Fruit fly (Drosophila melanogaster) whole organism, adult: ENCODE results near the gene CG42833.
A peak's percentile ranks its signal among the peaks of the same experiment; 100 is the strongest.

Experiments used
- CG11617 ChIP-seq: fragments of 200-800 bp; sonication (Bioruptor generic); optimal IDR thresholded peaks from 2 replicates; lab custom pipeline; 2017; ENCODE audit warnings: mild to moderate bottlenecking, missing biosample characterization, missing genetic modification reagents, missing genetic modification characterization
- CG12768 ChIP-seq: fragments of 200-800 bp; sonication (Bioruptor generic); optimal IDR thresholded peaks from 2 replicates; lab custom pipeline; 2017; ENCODE audit warnings: missing biosample characterization, missing genetic modification characterization, mild to moderate bottlenecking, moderate library complexity, missing genetic modification reagents
- CG14711 ChIP-seq: fragments of 200-800 bp; sonication (Bioruptor generic); optimal IDR thresholded peaks from 2 replicates; lab custom pipeline; 2018; ENCODE audit warnings: missing biosample characterization, mild to moderate bottlenecking, missing genetic modification characterization, moderate library complexity
- CG1620 ChIP-seq: fragments of 200-800 bp; sonication (Bioruptor generic); optimal IDR thresholded peaks from 2 replicates; lab custom pipeline; 2016; ENCODE audit warnings: missing biosample characterization, missing genetic modification characterization
- CG33017 ChIP-seq: fragments of 200-800 bp; sonication (Bioruptor generic); optimal IDR thresholded peaks from 2 replicates; lab custom pipeline; 2018; ENCODE audit warnings: missing biosample characterization, mild to moderate bottlenecking, missing genetic modification characterization, moderate library complexity
- CG5204 ChIP-seq: fragments of 200-800 bp; sonication (Bioruptor generic); optimal IDR thresholded peaks from 2 replicates; lab custom pipeline; 2016; ENCODE audit warnings: missing biosample characterization, missing genetic modification characterization
- CG7045 ChIP-seq: fragments of 200-800 bp; sonication (Bioruptor generic); optimal IDR thresholded peaks from 2 replicates; lab custom pipeline; 2017; ENCODE audit warnings: missing biosample characterization, mild to moderate bottlenecking, missing genetic modification characterization
- CG7101 ChIP-seq: fragments of 200-800 bp; sonication (Bioruptor generic); optimal IDR thresholded peaks from 2 replicates; lab custom pipeline; 2018; ENCODE audit warnings: missing biosample characterization, mild to moderate bottlenecking, missing genetic modification characterization, moderate library complexity
- Clk ChIP-seq: fragments of 200-800 bp; sonication (Bioruptor generic); optimal IDR thresholded peaks from 2 replicates; lab custom pipeline; 2017; ENCODE audit warnings: missing biosample characterization, missing genetic modification characterization
- Crg-1 ChIP-seq: fragments of 200-800 bp; sonication (Bioruptor generic); optimal IDR thresholded peaks from 2 replicates; lab custom pipeline; 2016; ENCODE audit warnings: missing biosample characterization, missing genetic modification characterization
- Hr96 ChIP-seq: fragments of 200-800 bp; sonication (Bioruptor generic); optimal IDR thresholded peaks from 2 replicates; lab custom pipeline; 2016; ENCODE audit warnings: missing biosample characterization, missing genetic modification characterization
- Mnt ChIP-seq: fragments of 200-800 bp; sonication (Bioruptor generic); optimal IDR thresholded peaks from 2 replicates; lab custom pipeline; 2016; ENCODE audit warnings: missing biosample characterization, mild to moderate bottlenecking, missing genetic modification characterization
- bab1 ChIP-seq: fragments of 200-800 bp; sonication (Bioruptor generic); optimal IDR thresholded peaks from 3 replicates; lab custom pipeline; 2019; ENCODE audit warnings: missing biosample characterization, mild to moderate bottlenecking, missing genetic modification characterization, moderate library complexity
- cic ChIP-seq: fragments of 200-800 bp; sonication (Bioruptor generic); optimal IDR thresholded peaks from 2 replicates; lab custom pipeline; 2017; ENCODE audit warnings: missing biosample characterization, mild to moderate bottlenecking, missing genetic modification characterization, moderate library complexity
- cnc ChIP-seq, 2 experiments: fragments of >200 bp; optimal IDR thresholded peaks; 2 replicates each; lab custom pipeline; 2017
- kay ChIP-seq: fragments of 200-800 bp; sonication (Bioruptor generic); peaks from one replicate; lab custom pipeline; 2016; ENCODE audit warnings: missing biosample characterization, missing genetic modification characterization, borderline replicate concordance
- ovo ChIP-seq: fragments of 200-800 bp; sonication (Bioruptor generic); optimal IDR thresholded peaks from 2 replicates; lab custom pipeline; 2016; ENCODE audit warnings: missing biosample characterization, missing genetic modification characterization
- pad ChIP-seq: fragments of 200-800 bp; sonication (Bioruptor generic); optimal IDR thresholded peaks from 3 replicates; lab custom pipeline; 2017; ENCODE audit warnings: missing biosample characterization, missing genetic modification characterization, mild to moderate bottlenecking, moderate library complexity, missing genetic modification reagents
- tj ChIP-seq: fragments of 200-800 bp; sonication (Bioruptor generic); optimal IDR thresholded peaks from 3 replicates; lab custom pipeline; 2017; ENCODE audit warnings: missing biosample characterization, mild to moderate bottlenecking, missing genetic modification characterization, moderate library complexity
- toe ChIP-seq: fragments of 200-800 bp; sonication (Bioruptor generic); optimal IDR thresholded peaks from 2 replicates; lab custom pipeline; 2016; ENCODE audit warnings: missing biosample characterization, missing genetic modification characterization

Gene CG42833

dm6 chr3L:20185886-20186285 is 14.0 kb upstream of the CG42833 start:
- TF ChIP-seq cic (GFP tag; lab: Kevin White, UChicago) (peak; percentile 98), ovo (GFP tag; lab: Kevin White, UChicago) (no peak), kay (peak; percentile 97)

- TF ChIP-seq kay, result no peak
- no peak for TF ChIP-seq CG5204
- peak; percentile 16 for TF ChIP-seq pad
- TF ChIP-seq Clk (GFP tag; lab: Kevin White, UChicago), result no peak
- no peak for TF ChIP-seq CG11617 (GFP tag; lab: Kevin White, UChicago)
- no peak for TF ChIP-seq Hr96 (GFP tag; lab: Kevin White, UChicago)
- TF ChIP-seq CG12768, result no peak
- TF ChIP-seq Crg-1, result peak; percentile 28
- TF ChIP-seq ovo (GFP tag; lab: Kevin White, UChicago), result peak; percentile 0
- TF ChIP-seq cic (GFP tag; lab: Kevin White, UChicago), result peak; percentile 96
- no peak for TF ChIP-seq CG1620 (GFP tag; lab: Kevin White, UChicago)
- TF ChIP-seq cnc (optimal IDR thresholded peaks at IDR 0.05; lab: Kevin White, UChicago), result no peak
- TF ChIP-seq tj (GFP tag; lab: Kevin White, UChicago), result peak; percentile 53
- TF ChIP-seq CG7101 (tag; lab: Kevin White, UChicago), result no peak
- no peak for TF ChIP-seq CG33017 (tag; lab: Kevin White, UChicago)
- TF ChIP-seq Mnt (GFP tag; lab: Kevin White, UChicago), result no peak
Measured at dm6 chr3L:20186294-20187020, 13.4 kb upstream of the CG42833 start.

dm6 chr3L:20187885-20188570 is 11.9 kb upstream of the CG42833 start, which contains the start of gene Ssk:
Ssk (plus strand) TSS chr3L:20188522.
- TF ChIP-seq CG33017 (tag; lab: Kevin White, UChicago) (peak; percentile 37), CG14711 (tag; lab: Kevin White, UChicago) (no peak), bab1 (GFP tag; lab: Kevin White, UChicago) (no peak), Clk (GFP tag; lab: Kevin White, UChicago) (no peak), CG1620 (GFP tag; lab: Kevin White, UChicago) (no peak), CG12768 (peak; percentile 32), kay (peak; percentile 97), cnc (optimal IDR thresholded peaks at IDR 0.05; lab: Kevin White, UChicago) (no peak), ovo (GFP tag; lab: Kevin White, UChicago) (peak; percentile 66), CG11617 (GFP tag; lab: Kevin White, UChicago) (peak; percentile 29), CG7101 (tag; lab: Kevin White, UChicago) (no peak), Crg-1 (no peak), tj (GFP tag; lab: Kevin White, UChicago) (peak; percentile 37), CG7045 (GFP tag; lab: Kevin White, UChicago) (no peak), Mnt (GFP tag; lab: Kevin White, UChicago) (no peak), pad (no peak), toe (GFP tag; lab: Kevin White, UChicago) (peak; percentile 60), cic (GFP tag; lab: Kevin White, UChicago) (peak; percentile 91), Hr96 (GFP tag; lab: Kevin White, UChicago) (peak; percentile 33), CG5204 (no peak)

dm6 chr3L:20191848-20192247 is 8.0 kb upstream of the CG42833 start:
- no peak for TF ChIP-seq CG1620 (GFP tag; lab: Kevin White, UChicago)
- TF ChIP-seq Clk (GFP tag; lab: Kevin White, UChicago), result no peak
- TF ChIP-seq tj (GFP tag; lab: Kevin White, UChicago), result no peak
- peak; percentile 40 for TF ChIP-seq kay
- TF ChIP-seq cnc (optimal IDR thresholded peaks at IDR 0.05; lab: Kevin White, UChicago), result no peak
- TF ChIP-seq CG11617 (GFP tag; lab: Kevin White, UChicago), result no peak
- no peak for TF ChIP-seq toe (GFP tag; lab: Kevin White, UChicago)

- TF ChIP-seq CG7101 (tag; lab: Kevin White, UChicago), result peak; percentile 1
- peak; percentile 55 for TF ChIP-seq CG5204
- TF ChIP-seq CG11617 (GFP tag; lab: Kevin White, UChicago), result peak; percentile 18
- TF ChIP-seq cnc (optimal IDR thresholded peaks at IDR 0.05; lab: Kevin White, UChicago), result no peak
- TF ChIP-seq cic (GFP tag; lab: Kevin White, UChicago), result peak; percentile 5
Measured at dm6 chr3L:20192872-20193747, 6.8 kb upstream of the CG42833 start.

- TF ChIP-seq cnc (optimal IDR thresholded peaks at IDR 0.05; lab: Kevin White, UChicago), result no peak
- peak; percentile 29 for TF ChIP-seq kay
Measured at dm6 chr3L:20193748-20194058, 6.2 kb upstream of the CG42833 start.
